Fruit fly (Drosophila melanogaster) whole organism, embryonic: ENCODE data around the gene CG12766.

ENCODE experiments used
- Ada2b ChIP-seq: fragments of 200-800 bp; sonication (Bioruptor generic); IDR thresholded peaks from 2 replicates; pipeline ENCODE4 v1.3.6; 2022; ENCODE audit warnings: missing biosample characterization, missing genetic modification characterization
- Asciz ChIP-seq: fragments of 200-800 bp; sonication (Bioruptor generic); optimal IDR thresholded peaks from 2 replicates; lab custom pipeline; 2017; ENCODE audit warnings: missing biosample characterization, mild to moderate bottlenecking, missing genetic modification characterization, missing genetic modification reagents
- CG10267 ChIP-seq: fragments of 200-800 bp; sonication (Bioruptor generic); optimal IDR thresholded peaks from 2 replicates; lab custom pipeline; 2018; ENCODE audit warnings: missing biosample characterization, mild to moderate bottlenecking, missing genetic modification characterization, moderate library complexity
- CG10321 ChIP-seq: fragments of 200-800 bp; sonication (Bioruptor generic); IDR thresholded peaks from 2 replicates; pipeline ENCODE4 v1.3.6; 2022; ENCODE audit warnings: missing biosample characterization, missing genetic modification characterization
- CG11504 ChIP-seq: fragments of 200-800 bp; sonication (Bioruptor generic); optimal IDR thresholded peaks from 3 replicates; lab custom pipeline; 2019; ENCODE audit warnings: missing biosample characterization, mild to moderate bottlenecking, missing genetic modification characterization, moderate library complexity
- CG13296 ChIP-seq: fragments of 200-800 bp; sonication (Bioruptor generic); optimal IDR thresholded peaks from 3 replicates; lab custom pipeline; 2018; ENCODE audit warnings: missing biosample characterization, mild to moderate bottlenecking, missing genetic modification characterization
- CG14710 ChIP-seq: fragments of 200-800 bp; sonication (Bioruptor generic); optimal IDR thresholded peaks from 3 replicates; lab custom pipeline; 2019; ENCODE audit warnings: missing biosample characterization, mild to moderate bottlenecking, missing genetic modification characterization, moderate library complexity
- CG15514 ChIP-seq: fragments of 200-800 bp; sonication (Bioruptor generic); optimal IDR thresholded peaks from 3 replicates; lab custom pipeline; 2017; ENCODE audit warnings: missing biosample characterization, missing genetic modification characterization, mild to moderate bottlenecking, moderate library complexity, missing genetic modification reagents
- CG1603 ChIP-seq: fragments of 200-800 bp; sonication (Bioruptor generic); optimal IDR thresholded peaks from 2 replicates; lab custom pipeline; 2019; ENCODE audit warnings: missing biosample characterization, mild to moderate bottlenecking, missing genetic modification characterization, moderate library complexity
- CG16815 ChIP-seq: fragments of 200-800 bp; sonication (Bioruptor generic); optimal IDR thresholded peaks from 3 replicates; lab custom pipeline; 2017; ENCODE audit warnings: missing biosample characterization, mild to moderate bottlenecking, missing genetic modification characterization
- CG17361 ChIP-seq: fragments of 200-800 bp; sonication (Bioruptor generic); IDR thresholded peaks from 3 replicates; pipeline ENCODE4 v1.3.6; 2022; ENCODE audit warnings: missing biosample characterization, missing genetic modification characterization
- CG17385 ChIP-seq: fragments of 200-800 bp; sonication (Bioruptor generic); optimal IDR thresholded peaks from 3 replicates; lab custom pipeline; 2018; ENCODE audit warnings: missing biosample characterization, mild to moderate bottlenecking, missing genetic modification characterization
- CG31224 ChIP-seq: fragments of 200-800 bp; sonication (Bioruptor generic); IDR thresholded peaks from 2 replicates; pipeline ENCODE4 v1.3.6; 2022; ENCODE audit warnings: missing biosample characterization, missing genetic modification characterization
- CG3838 ChIP-seq: fragments of 200-800 bp; sonication (Bioruptor generic); optimal IDR thresholded peaks from 3 replicates; lab custom pipeline; 2016; ENCODE audit warnings: missing biosample characterization, missing genetic modification characterization
- CG3995 ChIP-seq: fragments of 200-800 bp; sonication (Bioruptor generic); optimal IDR thresholded peaks from 3 replicates; lab custom pipeline; 2016; ENCODE audit warnings: missing biosample characterization, missing genetic modification characterization
- CG4820 ChIP-seq: fragments of 200-800 bp; sonication (Bioruptor generic); optimal IDR thresholded peaks from 3 replicates; lab custom pipeline; 2016; ENCODE audit warnings: missing biosample characterization, missing genetic modification characterization
- CG5953 ChIP-seq: fragments of 200-800 bp; sonication (Bioruptor generic); IDR thresholded peaks from 2 replicates; pipeline ENCODE4 v1.3.6; 2022; ENCODE audit warnings: missing biosample characterization, missing genetic modification characterization
- CG7372 ChIP-seq: fragments of 200-800 bp; sonication (Bioruptor generic); IDR thresholded peaks from 2 replicates; pipeline ENCODE4 v1.3.6; 2022; ENCODE audit warnings: missing biosample characterization, missing genetic modification characterization
- CG8478 ChIP-seq: fragments of >200 bp; optimal IDR thresholded peaks from 2 replicates; lab custom pipeline; 2018
- CkIIα-i1 ChIP-seq: fragments of 200-800 bp; sonication (Bioruptor generic); IDR thresholded peaks from 2 replicates; pipeline ENCODE4 v1.3.6; 2022; ENCODE audit warnings: missing biosample characterization, missing genetic modification characterization
- Dp ChIP-seq: fragments of 200-800 bp; sonication (Bioruptor generic); optimal IDR thresholded peaks from 2 replicates; lab custom pipeline; 2018; ENCODE audit warnings: missing biosample characterization, mild to moderate bottlenecking, missing genetic modification characterization, moderate library complexity
- Dref ChIP-seq: fragments of 200-800 bp; sonication (Bioruptor generic); IDR thresholded peaks from 2 replicates; pipeline ENCODE4 v1.3.6; 2022; ENCODE audit warnings: missing biosample characterization, missing genetic modification characterization
- E2f1 ChIP-seq: fragments of 200-800 bp; sonication (Bioruptor generic); IDR thresholded peaks from 2 replicates; pipeline ENCODE4 v1.3.6; 2022; ENCODE audit warnings: missing biosample characterization, missing genetic modification characterization
- ERR ChIP-seq: fragments of 200-800 bp; sonication (Bioruptor generic); optimal IDR thresholded peaks from 2 replicates; lab custom pipeline; 2016; ENCODE audit warnings: missing biosample characterization, missing genetic modification characterization
- Fer1 ChIP-seq: fragments of 200-800 bp; sonication (Bioruptor generic); optimal IDR thresholded peaks from 2 replicates; lab custom pipeline; 2017; ENCODE audit warnings: missing biosample characterization, mild to moderate bottlenecking, missing genetic modification characterization
- Hr3 ChIP-seq: fragments of 200-800 bp; sonication (Bioruptor generic); optimal IDR thresholded peaks from 3 replicates; lab custom pipeline; 2016; ENCODE audit warnings: missing biosample characterization, missing genetic modification characterization
- NC2β ChIP-seq: fragments of 200-800 bp; sonication (Bioruptor generic); optimal IDR thresholded peaks from 2 replicates; lab custom pipeline; 2016; ENCODE audit warnings: missing biosample characterization, missing genetic modification characterization
- NFAT ChIP-seq: fragments of 200-800 bp; sonication (Bioruptor generic); IDR thresholded peaks from 2 replicates; pipeline ENCODE4 v1.3.6; 2022; ENCODE audit warnings: missing biosample characterization, missing genetic modification characterization
- bowl ChIP-seq: fragments of 200-800 bp; sonication (Bioruptor generic); IDR thresholded peaks from 2 replicates; pipeline ENCODE4 v1.3.6; 2022; ENCODE audit warnings: missing biosample characterization, missing genetic modification characterization
- bsh ChIP-seq, 2 experiments: fragments of 200-800 bp; sonication (Bioruptor generic); optimal IDR thresholded peaks; 2 replicates each; lab custom pipeline; 2017 to 2018; ENCODE audit warnings: mild to moderate bottlenecking in 2 of 2, missing biosample characterization in 2 of 2, missing genetic modification characterization in 2 of 2, moderate library complexity in 1 of 2
- crol ChIP-seq: fragments of 200-800 bp; sonication (Bioruptor generic); IDR thresholded peaks from 2 replicates; pipeline ENCODE4 v1.3.6; 2022; ENCODE audit warnings: missing biosample characterization, missing genetic modification characterization
- crp ChIP-seq, 2 experiments: fragments of 200-800 bp; sonication (Bioruptor generic); optimal IDR thresholded peaks; 2 replicates in 1 of 2; 3 replicates in 1 of 2; lab custom pipeline; 2017; ENCODE audit warnings: missing biosample characterization in 2 of 2, missing genetic modification characterization in 2 of 2, mild to moderate bottlenecking in 1 of 2, moderate library complexity in 1 of 2
- cwo ChIP-seq: fragments of 200-800 bp; sonication (Bioruptor generic); optimal IDR thresholded peaks from 3 replicates; lab custom pipeline; 2017; ENCODE audit warnings: missing biosample characterization, missing genetic modification characterization, mild to moderate bottlenecking, moderate library complexity, missing genetic modification reagents
- ems ChIP-seq: fragments of 200-800 bp; sonication (Bioruptor generic); optimal IDR thresholded peaks from 3 replicates; lab custom pipeline; 2016; ENCODE audit warnings: missing biosample characterization, missing genetic modification characterization
- fd64A ChIP-seq: fragments of 200-800 bp; sonication (Bioruptor generic); optimal IDR thresholded peaks from 3 replicates; lab custom pipeline; 2018; ENCODE audit warnings: missing biosample characterization, mild to moderate bottlenecking, missing genetic modification characterization
- kay ChIP-seq: fragments of 200-800 bp; sonication (Bioruptor generic); optimal IDR thresholded peaks from 2 replicates; lab custom pipeline; 2016; ENCODE audit warnings: missing biosample characterization, missing genetic modification characterization
- kni ChIP-seq: fragments of 200-800 bp; sonication (Bioruptor generic); optimal IDR thresholded peaks from 3 replicates; lab custom pipeline; 2017; ENCODE audit warnings: mild to moderate bottlenecking, missing biosample characterization, missing genetic modification reagents, missing genetic modification characterization
- lab ChIP-seq: fragments of 200-800 bp; sonication (Bioruptor generic); optimal IDR thresholded peaks from 3 replicates; lab custom pipeline; 2017; ENCODE audit warnings: missing biosample characterization, missing genetic modification characterization, mild to moderate bottlenecking, moderate library complexity, missing genetic modification reagents
- lov ChIP-seq, 2 experiments: fragments of 200-800 bp in 1 of 2; fragments of >200 bp in 1 of 2; sonication (Bioruptor generic) in 1 of 2; IDR thresholded peaks in 1 of 2; optimal IDR thresholded peaks in 1 of 2; 2 replicates in 1 of 2; 3 replicates in 1 of 2; pipeline versions ENCODE4 v1.3.6 to Lab custom; 2017 to 2022; ENCODE audit warnings: missing biosample characterization in 1 of 2, missing genetic modification characterization in 1 of 2
- nmo ChIP-seq: fragments of 200-800 bp; sonication (Bioruptor generic); optimal IDR thresholded peaks from 2 replicates; lab custom pipeline; 2018; ENCODE audit warnings: missing biosample characterization, mild to moderate bottlenecking, missing genetic modification characterization, moderate library complexity
- org-1 ChIP-seq: fragments of 200-800 bp; sonication (Bioruptor generic); optimal IDR thresholded peaks from 2 replicates; lab custom pipeline; 2017; ENCODE audit warnings: missing biosample characterization, missing genetic modification characterization
- pb ChIP-seq: fragments of 200-800 bp; sonication (Bioruptor generic); optimal IDR thresholded peaks from 3 replicates; lab custom pipeline; 2016; ENCODE audit warnings: missing biosample characterization, missing genetic modification characterization
- phol ChIP-seq: fragments of 200-800 bp; sonication (Bioruptor generic); optimal IDR thresholded peaks from 3 replicates; lab custom pipeline; 2018; ENCODE audit warnings: missing biosample characterization, mild to moderate bottlenecking, missing genetic modification characterization, moderate library complexity
- pita ChIP-seq: fragments of 200-800 bp; sonication (Bioruptor generic); optimal IDR thresholded peaks from 2 replicates; lab custom pipeline; 2017; ENCODE audit warnings: missing biosample characterization, mild to moderate bottlenecking, missing genetic modification characterization
- pum ChIP-seq: fragments of 200-800 bp; sonication (Bioruptor generic); optimal IDR thresholded peaks from 2 replicates; lab custom pipeline; 2016; ENCODE audit warnings: missing biosample characterization, missing genetic modification characterization
- run ChIP-seq: fragments of 200-800 bp; sonication (Bioruptor generic); optimal IDR thresholded peaks from 3 replicates; lab custom pipeline; 2018; ENCODE audit warnings: missing biosample characterization, mild to moderate bottlenecking, missing genetic modification characterization
- sc ChIP-seq, 3 experiments: fragments of >200 bp in 2 of 3; fragments of 200-800 bp in 1 of 3; sonication (Bioruptor generic) in 1 of 3; optimal IDR thresholded peaks; 2 replicates in 2 of 3; 3 replicates in 1 of 3; lab custom pipeline; 2017; ENCODE audit warnings: mild to moderate bottlenecking in 1 of 3, missing biosample characterization in 1 of 3, missing genetic modification characterization in 1 of 3, missing genetic modification reagents in 1 of 3
- sisA ChIP-seq: fragments of 200-800 bp; sonication (Bioruptor generic); IDR thresholded peaks from 2 replicates; pipeline ENCODE4 v1.3.6; 2022; ENCODE audit warnings: missing biosample characterization, missing genetic modification characterization
- zf30C ChIP-seq: fragments of 200-800 bp; sonication (Bioruptor generic); optimal IDR thresholded peaks from 3 replicates; lab custom pipeline; 2018; ENCODE audit warnings: missing biosample characterization, mild to moderate bottlenecking, missing genetic modification characterization

The CG12766 gene

dm6 chr3L:3977622-3978355 is 37.9 kb upstream of the CG12766 start (continued):
- no peak for TF ChIP-seq sc (optimal IDR thresholded peaks at IDR 0.05; lab: Kevin White, UChicago)
- TF ChIP-seq sc (GFP tag; optimal IDR thresholded peaks at IDR 0.05; lab: Kevin White, UChicago) = peak; percentile 22
- no peak for TF ChIP-seq lov (optimal IDR thresholded peaks at IDR 0.05; lab: Kevin White, UChicago)
- TF ChIP-seq lov (GFP tag; IDR thresholded peaks at IDR 0.05; lab: Robert Waterston, UW) = 0 out of 3 replicates have a peak, but pooled peaks have one; percentile 14
- TF ChIP-seq Fer1 (GFP tag; lab: Kevin White, UChicago) = no peak
- no peak for TF ChIP-seq E2f1 (GFP tag; lab: Robert Waterston, UW)
- no peak for TF ChIP-seq CG17385 (GFP tag; lab: Kevin White, UChicago)
- TF ChIP-seq Hr3 (GFP tag; lab: Kevin White, UChicago) = no peak
- peak; percentile 9 for TF ChIP-seq kni (GFP tag; lab: Kevin White, UChicago)
- TF ChIP-seq cwo (GFP tag; lab: Kevin White, UChicago) = no peak
- no peak for TF ChIP-seq CG3995
- TF ChIP-seq CG16815 = peak; percentile 40
- no peak for TF ChIP-seq Ada2b (GFP tag; lab: Robert Waterston, UW)
- TF ChIP-seq CG17361 (GFP tag; lab: Robert Waterston, UW) = peak; percentile 54; the same call in 2 of the 3 replicates
- no peak for TF ChIP-seq ems (GFP tag; lab: Kevin White, UChicago)
- peak in 1 of 2 experiments; percentile 51 for TF ChIP-seq bsh (GFP tag; optimal IDR thresholded peaks at IDR 0.05; lab: Kevin White, UChicago)
- TF ChIP-seq ERR (GFP tag; lab: Kevin White, UChicago) = no peak
- TF ChIP-seq pum (GFP tag; lab: Kevin White, UChicago) = no peak
- TF ChIP-seq phol (tag; lab: Kevin White, UChicago) = peak; percentile 60
- peak; percentile 64 for TF ChIP-seq CG10267 (tag; lab: Kevin White, UChicago)
- no peak for TF ChIP-seq CG15514 (GFP tag; lab: Kevin White, UChicago)
- peak; percentile 38 for TF ChIP-seq NC2β (GFP tag; lab: Kevin White, UChicago)
- no peak for TF ChIP-seq CG5953 (GFP tag; lab: Robert Waterston, UW)
- peak; percentile 77 for TF ChIP-seq CG14710 (tag; lab: Kevin White, UChicago)
- TF ChIP-seq CG31224 (GFP tag; lab: Robert Waterston, UW) = no peak
- no peak for TF ChIP-seq Dp
- TF ChIP-seq org-1 (GFP tag; lab: Kevin White, UChicago) = no peak
- TF ChIP-seq run (tag; lab: Kevin White, UChicago) = no peak
- TF ChIP-seq lab (GFP tag; lab: Kevin White, UChicago) = no peak
- no peak for TF ChIP-seq CG10321
- TF ChIP-seq sisA (GFP tag; lab: Robert Waterston, UW) = no peak
- TF ChIP-seq pb (GFP tag; lab: Kevin White, UChicago) = no peak
- no peak for TF ChIP-seq NFAT
- no peak for TF ChIP-seq fd64A (GFP tag; lab: Kevin White, UChicago)
- peak; percentile 57 for TF ChIP-seq nmo (GFP tag; lab: Kevin White, UChicago)
- TF ChIP-seq kay (GFP tag; lab: Kevin White, UChicago) = no peak
- TF ChIP-seq CG13296 = no peak
- TF ChIP-seq Dref (GFP tag; lab: Robert Waterston, UW) = no peak
- peak; percentile 93 for TF ChIP-seq zf30C (GFP tag; lab: Kevin White, UChicago)
- peak; percentile 71 for TF ChIP-seq crol (GFP tag; lab: Robert Waterston, UW)
- no peak for TF ChIP-seq crp (GFP tag; optimal IDR thresholded peaks at IDR 0.05; lab: Kevin White, UChicago)
- no peak for TF ChIP-seq CG7372 (GFP tag; lab: Robert Waterston, UW)
- no peak for TF ChIP-seq pita (GFP tag; lab: Kevin White, UChicago)
- peak; percentile 16 for TF ChIP-seq CG1603 (tag; lab: Kevin White, UChicago)
- TF ChIP-seq Asciz (GFP tag; lab: Kevin White, UChicago) = no peak
- TF ChIP-seq CkIIα-i1 (GFP tag; lab: Robert Waterston, UW) = no peak
- peak; percentile 12 for TF ChIP-seq CG4820
- no peak for TF ChIP-seq CG3838
- TF ChIP-seq bowl (GFP tag; lab: Robert Waterston, UW) = no peak
- peak; percentile 10 for TF ChIP-seq CG11504 (tag; lab: Kevin White, UChicago)
- TF ChIP-seq CG8478 (lab: Kevin White, UChicago) = no peak
